Fruit fly (Drosophila melanogaster) whole organism, embryonic: ENCODE results near the gene Gale.

Experiments
- ATbp ChIP-seq: fragments of 200-800 bp; sonication (Bioruptor generic); optimal IDR thresholded peaks from 2 replicates; lab custom pipeline; 2017; ENCODE audit warnings: missing biosample characterization, mild to moderate bottlenecking, missing genetic modification characterization, missing genetic modification reagents
- Antp ChIP-seq: fragments of 200-800 bp; sonication (Bioruptor generic); optimal IDR thresholded peaks from 3 replicates; lab custom pipeline; 2016; ENCODE audit warnings: missing biosample characterization, missing genetic modification characterization
- Bdp1 ChIP-seq: fragments of 200-800 bp; sonication (Bioruptor generic); optimal IDR thresholded peaks from 3 replicates; lab custom pipeline; 2016; ENCODE audit warnings: missing biosample characterization, missing genetic modification characterization
- Blimp-1 ChIP-seq: fragments of 200-800 bp; sonication (Bioruptor generic); optimal IDR thresholded peaks from 3 replicates; lab custom pipeline; 2018; ENCODE audit warnings: missing biosample characterization, missing genetic modification characterization, mild to moderate bottlenecking, moderate library complexity, missing genetic modification reagents
- C15 ChIP-seq: fragments of 200-800 bp; sonication (Bioruptor generic); IDR thresholded peaks from 3 replicates; pipeline ENCODE4 v1.3.6; 2022; ENCODE audit warnings: missing biosample characterization, missing genetic modification characterization
- CG10462 ChIP-seq: fragments of 200-800 bp; sonication (Bioruptor generic); optimal IDR thresholded peaks from 2 replicates; lab custom pipeline; 2016; ENCODE audit warnings: missing biosample characterization, missing genetic modification characterization
- CG10959 ChIP-seq: fragments of 200-800 bp; sonication (Bioruptor generic); IDR thresholded peaks from 2 replicates; pipeline ENCODE4 v1.3.6; 2022; ENCODE audit warnings: missing biosample characterization, missing genetic modification characterization
- CG12155 ChIP-seq: fragments of 200-800 bp; sonication (Bioruptor generic); optimal IDR thresholded peaks from 3 replicates; lab custom pipeline; 2016; ENCODE audit warnings: missing biosample characterization, missing genetic modification characterization
- CG12659 ChIP-seq: fragments of 200-800 bp; sonication (Bioruptor generic); optimal IDR thresholded peaks from 3 replicates; lab custom pipeline; 2017; ENCODE audit warnings: mild to moderate bottlenecking, missing biosample characterization, missing genetic modification reagents, missing genetic modification characterization
- CG1529 ChIP-seq: fragments of 200-800 bp; sonication (Bioruptor generic); optimal IDR thresholded peaks from 3 replicates; lab custom pipeline; 2018; ENCODE audit warnings: missing biosample characterization, missing genetic modification characterization
- CG2199 ChIP-seq: fragments of 200-800 bp; sonication (Bioruptor generic); IDR thresholded peaks from 3 replicates; pipeline ENCODE4 v1.3.6; 2022; ENCODE audit warnings: missing biosample characterization, missing genetic modification characterization
- CG3065 ChIP-seq: fragments of 200-800 bp; sonication (Bioruptor generic); optimal IDR thresholded peaks from 2 replicates; lab custom pipeline; 2016; ENCODE audit warnings: missing biosample characterization, missing genetic modification characterization
- CG32532 ChIP-seq: fragments of 200-800 bp; sonication (Bioruptor generic); IDR thresholded peaks from 2 replicates; pipeline ENCODE4 v1.3.6; 2022; ENCODE audit warnings: missing biosample characterization, missing genetic modification characterization
- CG3407 ChIP-seq: fragments of 200-800 bp; sonication (Bioruptor generic); optimal IDR thresholded peaks from 2 replicates; lab custom pipeline; 2018; ENCODE audit warnings: missing biosample characterization, mild to moderate bottlenecking, missing genetic modification characterization
- CG3838 ChIP-seq: fragments of 200-800 bp; sonication (Bioruptor generic); optimal IDR thresholded peaks from 3 replicates; lab custom pipeline; 2016; ENCODE audit warnings: missing biosample characterization, missing genetic modification characterization
- CG4424 ChIP-seq: fragments of 200-800 bp; sonication (Bioruptor generic); optimal IDR thresholded peaks from 3 replicates; lab custom pipeline; 2016; ENCODE audit warnings: missing biosample characterization, missing genetic modification characterization
- CG9609 ChIP-seq: fragments of 200-800 bp; sonication (Bioruptor generic); optimal IDR thresholded peaks from 3 replicates; lab custom pipeline; 2016; ENCODE audit warnings: missing biosample characterization, missing genetic modification characterization
- CG9797 ChIP-seq: fragments of 200-800 bp; sonication (Bioruptor generic); optimal IDR thresholded peaks from 3 replicates; lab custom pipeline; 2018; ENCODE audit warnings: missing biosample characterization, mild to moderate bottlenecking, missing genetic modification characterization
- D19A ChIP-seq: fragments of 200-800 bp; optimal IDR thresholded peaks from 3 replicates; lab custom pipeline; 2019; ENCODE audit warnings: missing biosample characterization, mild to moderate bottlenecking, missing genetic modification characterization, moderate library complexity
- Dbx ChIP-seq: fragments of 200-800 bp; sonication (Bioruptor generic); IDR thresholded peaks from 3 replicates; pipeline ENCODE4 v1.3.6; 2022; ENCODE audit warnings: missing biosample characterization, missing genetic modification characterization
- Dll ChIP-seq: fragments of 200-800 bp; sonication (Bioruptor generic); IDR thresholded peaks from 4 replicates; pipeline ENCODE4 v1.3.6; 2022; ENCODE audit warnings: missing biosample characterization, missing genetic modification characterization; ENCODE audit not compliant: partially characterized antibody
- Dref ChIP-seq: fragments of 200-800 bp; sonication (Bioruptor generic); IDR thresholded peaks from 2 replicates; pipeline ENCODE4 v1.3.6; 2022; ENCODE audit warnings: missing biosample characterization, missing genetic modification characterization
- H2.0 ChIP-seq: fragments of 200-800 bp; sonication (Bioruptor generic); IDR thresholded peaks from 2 replicates; pipeline ENCODE4 v1.3.6; 2022; ENCODE audit warnings: missing biosample characterization, missing genetic modification characterization
- Hand ChIP-seq: fragments of 200-800 bp; sonication (Bioruptor generic); optimal IDR thresholded peaks from 2 replicates; lab custom pipeline; 2017; ENCODE audit warnings: mild to moderate bottlenecking, missing biosample characterization, missing genetic modification reagents, missing genetic modification characterization
- Hr3 ChIP-seq: fragments of 200-800 bp; sonication (Bioruptor generic); optimal IDR thresholded peaks from 3 replicates; lab custom pipeline; 2016; ENCODE audit warnings: missing biosample characterization, missing genetic modification characterization
- Hsf ChIP-seq: fragments of 200-800 bp; sonication (Bioruptor generic); optimal IDR thresholded peaks from 3 replicates; lab custom pipeline; 2016; ENCODE audit warnings: missing biosample characterization, missing genetic modification characterization
- Lhr ChIP-seq: fragments of 200-800 bp; sonication (Bioruptor generic); optimal IDR thresholded peaks from 3 replicates; lab custom pipeline; 2017; ENCODE audit warnings: mild to moderate bottlenecking, missing biosample characterization, missing genetic modification reagents, missing genetic modification characterization
- Mrtf ChIP-seq: fragments of 200-800 bp; sonication (Bioruptor generic); IDR thresholded peaks from 3 replicates; pipeline ENCODE4 v1.3.6; 2022; ENCODE audit warnings: missing biosample characterization, missing genetic modification characterization
- Side ChIP-seq: fragments of 200-800 bp; sonication (Bioruptor generic); optimal IDR thresholded peaks from 2 replicates; lab custom pipeline; 2016; ENCODE audit warnings: missing biosample characterization, missing genetic modification characterization
- Taf1 ChIP-seq: fragments of 200-800 bp; sonication (Bioruptor generic); IDR thresholded peaks from 2 replicates; pipeline ENCODE4 v1.3.6; 2022; ENCODE audit warnings: missing biosample characterization, missing genetic modification characterization
- abd-A ChIP-seq: fragments of 200-800 bp; sonication (Bioruptor generic); optimal IDR thresholded peaks from 3 replicates; lab custom pipeline; 2019; ENCODE audit warnings: missing biosample characterization, mild to moderate bottlenecking, missing genetic modification characterization, moderate library complexity
- al ChIP-seq: fragments of 200-800 bp; sonication (Bioruptor generic); IDR thresholded peaks from 2 replicates; pipeline ENCODE4 v1.3.6; 2022; ENCODE audit warnings: missing biosample characterization, missing genetic modification characterization
- bowl ChIP-seq: fragments of 200-800 bp; sonication (Bioruptor generic); IDR thresholded peaks from 2 replicates; pipeline ENCODE4 v1.3.6; 2022; ENCODE audit warnings: missing biosample characterization, missing genetic modification characterization
- chinmo ChIP-seq: fragments of 200-800 bp; sonication (Bioruptor generic); IDR thresholded peaks from 4 replicates; pipeline ENCODE4 v1.3.6; 2022; ENCODE audit warnings: missing biosample characterization, missing genetic modification characterization; ENCODE audit not compliant: partially characterized antibody
- dmrt11E ChIP-seq: fragments of 200-800 bp; sonication (Bioruptor generic); optimal IDR thresholded peaks from 3 replicates; lab custom pipeline; 2018; ENCODE audit warnings: missing biosample characterization, mild to moderate bottlenecking, missing genetic modification characterization, moderate library complexity
- dmrt99B ChIP-seq: fragments of 200-800 bp; sonication (Bioruptor generic); optimal IDR thresholded peaks from 2 replicates; lab custom pipeline; 2018; ENCODE audit warnings: missing biosample characterization, mild to moderate bottlenecking, missing genetic modification characterization, moderate library complexity
- eyg ChIP-seq: fragments of 200-800 bp; sonication (Bioruptor generic); optimal IDR thresholded peaks from 3 replicates; lab custom pipeline; 2016; ENCODE audit warnings: missing biosample characterization, missing genetic modification characterization
- fru ChIP-seq: fragments of >200 bp; optimal IDR thresholded peaks from 2 replicates; lab custom pipeline; 2017
- gce ChIP-seq: fragments of 200-800 bp; sonication (Bioruptor generic); IDR thresholded peaks from 3 replicates; pipeline ENCODE4 v1.3.6; 2022; ENCODE audit warnings: missing biosample characterization, missing genetic modification characterization
- grn ChIP-seq: fragments of 200-800 bp; sonication (Bioruptor generic); optimal IDR thresholded peaks from 3 replicates; lab custom pipeline; 2017; ENCODE audit warnings: missing biosample characterization, missing genetic modification characterization
- gt ChIP-seq: fragments of 200-800 bp; sonication (Bioruptor generic); IDR thresholded peaks from 2 replicates; pipeline ENCODE4 v1.3.6; 2022; ENCODE audit warnings: missing biosample characterization, missing genetic modification characterization
- her ChIP-seq: fragments of 200-800 bp; sonication (Bioruptor generic); optimal IDR thresholded peaks from 2 replicates; lab custom pipeline; 2016; ENCODE audit warnings: missing biosample characterization, missing genetic modification characterization
- jigr1 ChIP-seq: fragments of 200-800 bp; sonication (Bioruptor generic); IDR thresholded peaks from 3 replicates; pipeline ENCODE4 v1.3.6; 2022; ENCODE audit warnings: missing biosample characterization, missing genetic modification characterization
- oc ChIP-seq: fragments of 200-800 bp; sonication (Bioruptor generic); optimal IDR thresholded peaks from 2 replicates; lab custom pipeline; 2018; ENCODE audit warnings: missing biosample characterization, mild to moderate bottlenecking, missing genetic modification characterization, moderate library complexity
- org-1 ChIP-seq: fragments of 200-800 bp; sonication (Bioruptor generic); optimal IDR thresholded peaks from 2 replicates; lab custom pipeline; 2017; ENCODE audit warnings: missing biosample characterization, missing genetic modification characterization
- peb ChIP-seq: fragments of 200-800 bp; sonication (Bioruptor generic); IDR thresholded peaks from 2 replicates; pipeline ENCODE4 v1.3.6; 2022; ENCODE audit warnings: missing biosample characterization, missing genetic modification characterization
- tin ChIP-seq: fragments of 200-800 bp; sonication (Bioruptor generic); optimal IDR thresholded peaks from 3 replicates; lab custom pipeline; 2016; ENCODE audit warnings: missing biosample characterization, missing genetic modification characterization
- wek ChIP-seq: fragments of 200-800 bp; sonication (Bioruptor generic); optimal IDR thresholded peaks from 3 replicates; lab custom pipeline; 2018; ENCODE audit warnings: missing biosample characterization, mild to moderate bottlenecking, missing genetic modification characterization, moderate library complexity
- yki ChIP-seq: fragments of >200 bp; optimal IDR thresholded peaks from 3 replicates; lab custom pipeline; 2018
- zf30C ChIP-seq: fragments of 200-800 bp; sonication (Bioruptor generic); optimal IDR thresholded peaks from 3 replicates; lab custom pipeline; 2018; ENCODE audit warnings: missing biosample characterization, mild to moderate bottlenecking, missing genetic modification characterization
- zfh1 ChIP-seq: fragments of 200-800 bp; sonication (Bioruptor generic); IDR thresholded peaks from 3 replicates; pipeline ENCODE4 v1.3.6; 2022; ENCODE audit warnings: missing biosample characterization, missing genetic modification characterization
- zfh2 ChIP-seq: fragments of 200-800 bp; sonication (Bioruptor generic); optimal IDR thresholded peaks from 2 replicates; lab custom pipeline; 2016; ENCODE audit warnings: missing biosample characterization, missing genetic modification characterization

Gene Gale

dm6 chr3L:629916-630663, 18.3 kb upstream of the Gale start (continued):
- no peak for TF ChIP-seq peb (GFP tag; lab: Robert Waterston, UW)
- no peak for TF ChIP-seq eyg (GFP tag; lab: Kevin White, UChicago)
- no peak for TF ChIP-seq dmrt11E
- TF ChIP-seq Hand (GFP tag; lab: Kevin White, UChicago): no peak
- TF ChIP-seq CG1529 (GFP tag; lab: Kevin White, UChicago): no peak
- TF ChIP-seq chinmo: no peak
- no peak for TF ChIP-seq bowl (GFP tag; lab: Robert Waterston, UW)
- no peak for TF ChIP-seq org-1 (GFP tag; lab: Kevin White, UChicago)
- TF ChIP-seq al (GFP tag; lab: Robert Waterston, UW): peak; percentile 62
- TF ChIP-seq Dll (GFP tag; lab: Robert Waterston, UW): no peak
- TF ChIP-seq Side (GFP tag; lab: Kevin White, UChicago): no peak
- TF ChIP-seq CG32532 (GFP tag; lab: Robert Waterston, UW): peak; percentile 70
- no peak for TF ChIP-seq CG12659
- TF ChIP-seq CG3407 (GFP tag; lab: Kevin White, UChicago): no peak
- TF ChIP-seq Antp (GFP tag; lab: Kevin White, UChicago): no peak
- TF ChIP-seq Taf1 (GFP tag; lab: Robert Waterston, UW): peak; percentile 48
- 0 out of 3 replicates have a peak, but pooled peaks have one; percentile 40 for TF ChIP-seq C15
- TF ChIP-seq CG10959 (GFP tag; lab: Robert Waterston, UW): no peak
- TF ChIP-seq tin (GFP tag; lab: Kevin White, UChicago): peak; percentile 36
- peak; percentile 35 for TF ChIP-seq CG10462 (GFP tag; lab: Kevin White, UChicago)
- TF ChIP-seq CG9609 (GFP tag; lab: Kevin White, UChicago): no peak
- no peak for TF ChIP-seq yki (lab: Kevin White, UChicago)
- TF ChIP-seq zfh2 (GFP tag; lab: Kevin White, UChicago): peak; percentile 14
- peak; percentile 54; the same call in 1 of the 3 replicates for TF ChIP-seq zfh1 (GFP tag; lab: Robert Waterston, UW)
- TF ChIP-seq oc (tag; lab: Kevin White, UChicago): no peak
- no peak for TF ChIP-seq grn
- TF ChIP-seq CG4424 (GFP tag; lab: Kevin White, UChicago): peak; percentile 49
- no peak for TF ChIP-seq abd-A
- no peak for TF ChIP-seq CG2199 (GFP tag; lab: Robert Waterston, UW)
- peak; percentile 21 for TF ChIP-seq D19A (tag; lab: Kevin White, UChicago)
- TF ChIP-seq gce (GFP tag; lab: Robert Waterston, UW): no peak
- TF ChIP-seq wek: no peak
- TF ChIP-seq Dbx (GFP tag; lab: Robert Waterston, UW): peak; percentile 56; the same call in 2 of the 3 replicates
- TF ChIP-seq dmrt99B: peak; percentile 24
- TF ChIP-seq Bdp1 (GFP tag; lab: Kevin White, UChicago): no peak
- no peak for TF ChIP-seq fru (lab: Kevin White, UChicago)
- no peak for TF ChIP-seq ATbp (GFP tag; lab: Kevin White, UChicago)
- no peak for TF ChIP-seq her (GFP tag; lab: Kevin White, UChicago)
- no peak for TF ChIP-seq CG3065 (GFP tag; lab: Kevin White, UChicago)
- TF ChIP-seq CG3838: no peak
- no peak for TF ChIP-seq CG9797 (GFP tag; lab: Kevin White, UChicago)
- TF ChIP-seq Lhr (GFP tag; lab: Kevin White, UChicago): no peak
- TF ChIP-seq Mrtf (GFP tag; lab: Robert Waterston, UW): no peak; the same call in 2 of the 3 replicates
- TF ChIP-seq Dref (GFP tag; lab: Robert Waterston, UW): no peak
- no peak for TF ChIP-seq zf30C (GFP tag; lab: Kevin White, UChicago)
- no peak for TF ChIP-seq jigr1 (GFP tag; lab: Robert Waterston, UW)
- no peak for TF ChIP-seq gt
- TF ChIP-seq H2.0 (GFP tag; lab: Robert Waterston, UW): 0 out of 2 replicates have a peak, but pooled peaks have one; percentile 24
- peak; percentile 2 for TF ChIP-seq CG12155 (GFP tag; lab: Kevin White, UChicago)
- TF ChIP-seq Hr3 (GFP tag; lab: Kevin White, UChicago): peak; percentile 28
- peak; percentile 42 for TF ChIP-seq Hsf (GFP tag; lab: Kevin White, UChicago)
- TF ChIP-seq Blimp-1 (GFP tag; lab: Kevin White, UChicago): no peak
